Fruit fly (Drosophila melanogaster) whole organism, embryonic: ENCODE results near the gene CG31219.

Source experiments
- CG6683 ChIP-seq: fragments of 200-800 bp; sonication (Bioruptor generic); optimal IDR thresholded peaks from 2 replicates; lab custom pipeline; 2017; ENCODE audit warnings: missing biosample characterization, mild to moderate bottlenecking, missing genetic modification characterization, missing genetic modification reagents
- CG8290 ChIP-seq, 3 experiments: fragments of 200-800 bp; sonication (Bioruptor generic); optimal IDR thresholded peaks; 2 replicates each; lab custom pipeline; 2016 to 2019; ENCODE audit warnings: missing biosample characterization in 3 of 3, missing genetic modification characterization in 3 of 3, mild to moderate bottlenecking in 2 of 3, moderate library complexity in 1 of 3
- ci ChIP-seq: fragments of 200-800 bp; sonication (Bioruptor generic); IDR thresholded peaks from 3 replicates; pipeline ENCODE4 v1.3.6; 2022; ENCODE audit warnings: missing biosample characterization, missing genetic modification characterization

DNA sequence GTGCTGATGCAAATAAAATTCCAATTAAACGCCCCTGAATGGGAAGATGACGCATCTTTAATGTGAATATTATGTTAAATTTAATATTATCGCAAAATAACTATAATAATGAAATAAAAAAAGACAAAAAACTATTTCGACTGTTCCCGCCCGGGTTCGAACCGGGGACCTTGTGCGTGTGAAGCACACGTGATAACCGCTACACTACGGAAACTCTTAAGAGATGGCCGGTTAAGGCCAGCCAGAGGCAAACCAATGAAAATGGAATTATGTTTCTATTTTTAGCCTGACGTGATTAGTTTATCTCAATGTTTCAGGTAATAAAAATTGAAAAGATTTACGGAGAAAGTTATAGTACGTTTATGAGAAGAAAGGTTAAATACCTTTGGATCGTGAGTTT, 21.3 kb downstream of the CG31219 start:
- TF ChIP-seq CG8290 (GFP tag; optimal IDR thresholded peaks at IDR 0.05; lab: Kevin White, UChicago): no peak
- no peak for TF ChIP-seq CG8290 (tag; optimal IDR thresholded peaks at IDR 0.05; lab: Kevin White, UChicago)
- no peak for TF ChIP-seq ci (GFP tag; lab: Robert Waterston, UW)
- TF ChIP-seq CG6683: no peak
